Worm (Caenorhabditis elegans): ENCODE measurements around the gene rpl-16.

DNA sequence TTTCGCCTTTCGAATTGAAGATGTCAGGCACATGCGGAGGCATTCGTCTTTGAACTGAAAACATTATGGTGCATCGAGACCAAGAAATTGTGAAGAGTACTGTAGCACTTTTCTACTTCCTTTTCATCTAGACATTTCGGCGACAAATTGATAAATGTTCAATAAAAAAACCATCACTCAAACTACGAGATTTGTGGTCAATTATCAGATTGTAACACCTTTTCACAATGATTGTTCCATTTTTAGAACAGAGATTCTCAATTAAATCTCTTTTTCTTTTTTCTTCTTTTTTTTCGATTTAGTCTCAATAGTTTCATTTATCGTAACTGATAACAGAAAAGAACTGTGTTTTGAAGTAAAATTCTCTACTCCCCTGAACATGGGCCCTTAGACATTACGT is 17.3 kb downstream of the rpl-16 start:
- TF ChIP-seq snpc-4 (tag; optimal IDR thresholded peaks at IDR 0.05) = no peak
- TF ChIP-seq unc-39 (tag; optimal IDR thresholded peaks at IDR 0.05) = no peak
- TF ChIP-seq nhr-77 (tag; optimal IDR thresholded peaks at IDR 0.05) = no peak
- TF ChIP-seq nhr-76 (tag; optimal IDR thresholded peaks at IDR 0.05) = no peak
- TF ChIP-seq nhr-11 (tag; optimal IDR thresholded peaks at IDR 0.05) = no peak
- no peak for TF ChIP-seq fos-1 (tag; optimal IDR thresholded peaks at IDR 0.05)
- no peak for TF ChIP-seq nhr-12 (tag; optimal IDR thresholded peaks at IDR 0.05)
- no peak for TF ChIP-seq lin-39 (tag; optimal IDR thresholded peaks at IDR 0.05)
- TF ChIP-seq pqm-1 (tag; optimal IDR thresholded peaks at IDR 0.05) = no peak
- TF ChIP-seq daf-12 (tag; optimal IDR thresholded peaks at IDR 0.05) = no peak
- no peak for TF ChIP-seq ama-1 (optimal IDR thresholded peaks at IDR 0.05)
- TF ChIP-seq jun-1 (tag; optimal IDR thresholded peaks at IDR 0.05) = no peak
